Fruit fly (Drosophila melanogaster) Kc167 (cell line): Measurements from ENCODE around the gene CG33299.

Source experiments
- Myc ChIP-seq: fragments of >200 bp; optimal IDR thresholded peaks from 2 replicates; lab custom pipeline; 2017; ENCODE audit warnings: missing external identifiers
- Sin3A ChIP-seq: fragments of >200 bp; optimal IDR thresholded peaks from 2 replicates; lab custom pipeline; 2018; ENCODE audit warnings: missing external identifiers
- h ChIP-seq: fragments of >200 bp; optimal IDR thresholded peaks from 3 replicates; lab custom pipeline; 2018; ENCODE audit warnings: missing external identifiers
- insv ChIP-seq: fragments of >200 bp; optimal IDR thresholded peaks from 3 replicates; lab custom pipeline; 2018; ENCODE audit warnings: missing external identifiers
- psq ChIP-seq: fragments of >200 bp; optimal IDR thresholded peaks from 2 replicates; lab custom pipeline; 2017; ENCODE audit warnings: missing external identifiers
- ttk ChIP-seq: sonication (Bioruptor generic); optimal IDR thresholded peaks from 2 replicates; lab custom pipeline; 2017; ENCODE audit warnings: missing external identifiers

- no peak for TF ChIP-seq h (lab: Kevin White, UChicago)
- no peak for TF ChIP-seq psq (lab: Kevin White, UChicago)
- TF ChIP-seq insv (lab: Kevin White, UChicago): no peak
- TF ChIP-seq Sin3A (lab: Kevin White, UChicago): no peak
- TF ChIP-seq Myc (lab: Kevin White, UChicago): no peak
- TF ChIP-seq ttk (lab: Kevin White, UChicago): no peak
Measured at dm6 chr2L:9609337-9609856, 47.0 kb upstream of the CG33299 start.
